Worm (Caenorhabditis elegans): ENCODE results near the gene H20E11.2.

Gene H20E11.2

ce11 chrIV:6809756-6810155 lies 17.8 kb upstream of the H20E11.2 start:
- peak; percentile 85 for TF ChIP-seq him-1 (tag; optimal IDR thresholded peaks at IDR 0.05)
- TF ChIP-seq W03F9.2 (tag; optimal IDR thresholded peaks at IDR 0.05) = no peak

ce11 chrIV:6811808-6812207 lies 15.8 kb upstream of the H20E11.2 start, which contains the start of gene ceh-48:
Gene ceh-48 (plus strand): TSS chrIV:6812108.
- no peak for TF ChIP-seq W03F9.2 (tag; optimal IDR thresholded peaks at IDR 0.05)
- no peak for TF ChIP-seq him-1 (tag; optimal IDR thresholded peaks at IDR 0.05)
- TF ChIP-seq dao-5 (tag; optimal IDR thresholded peaks at IDR 0.05) = no peak

- no peak for TF ChIP-seq dao-5 (tag; optimal IDR thresholded peaks at IDR 0.05)
- TF ChIP-seq W03F9.2 (tag; optimal IDR thresholded peaks at IDR 0.05) = no peak
- no peak for TF ChIP-seq him-1 (tag; optimal IDR thresholded peaks at IDR 0.05)
These were observed 10.0 kb upstream of the H20E11.2 start, which contains the start of gene C17H12.5 for ce11 chrIV:6817554-6817953. Gene C17H12.5 (minus strand): TSS chrIV:6817654.

- TF ChIP-seq dao-5 (tag; optimal IDR thresholded peaks at IDR 0.05) (no peak), him-1 (tag; optimal IDR thresholded peaks at IDR 0.05) (no peak), W03F9.2 (tag; optimal IDR thresholded peaks at IDR 0.05) (no peak)
These were observed 9.2 kb upstream of the H20E11.2 start, which contains the start of gene C17H12.8 for ce11 chrIV:6818369-6818768. Gene C17H12.8 (plus strand): TSS chrIV:6818703.

- no peak for TF ChIP-seq W03F9.2 (tag; optimal IDR thresholded peaks at IDR 0.05)
- TF ChIP-seq dao-5 (tag; optimal IDR thresholded peaks at IDR 0.05) = no peak
- TF ChIP-seq him-1 (tag; optimal IDR thresholded peaks at IDR 0.05) = no peak
These were observed 5.9 kb upstream of the H20E11.2 start for ce11 chrIV:6821709-6822108.

- no peak for TF ChIP-seq W03F9.2 (tag; optimal IDR thresholded peaks at IDR 0.05)
- no peak for TF ChIP-seq dao-5 (tag; optimal IDR thresholded peaks at IDR 0.05)
- no peak for TF ChIP-seq him-1 (tag; optimal IDR thresholded peaks at IDR 0.05)
These were observed 5.2 kb upstream of the H20E11.2 start, which contains the start of gene C17H12.6 for ce11 chrIV:6822406-6822805. Gene C17H12.6 (minus strand): TSS chrIV:6822506.

- no peak for TF ChIP-seq dao-5 (tag; optimal IDR thresholded peaks at IDR 0.05)
These were observed 3.0 kb upstream of the H20E11.2 start, which contains the start of gene H20E11.3 for ce11 chrIV:6824622-6825021. Gene H20E11.3 (plus strand): TSS chrIV:6824816.

- TF ChIP-seq him-1 (tag; optimal IDR thresholded peaks at IDR 0.05) (no peak), dao-5 (tag; optimal IDR thresholded peaks at IDR 0.05) (no peak), W03F9.2 (tag; optimal IDR thresholded peaks at IDR 0.05) (no peak)
These were observed 2.3 kb downstream of the H20E11.2 start, which contains the start of gene H20E11.1 for ce11 chrIV:6829902-6830301. Gene H20E11.1 (plus strand): TSS chrIV:6830145.

ce11 chrIV:6832194-6832593 lies 4.6 kb downstream of the H20E11.2 start:
- no peak for TF ChIP-seq dao-5 (tag; optimal IDR thresholded peaks at IDR 0.05)
- TF ChIP-seq him-1 (tag; optimal IDR thresholded peaks at IDR 0.05) = no peak
- no peak for TF ChIP-seq W03F9.2 (tag; optimal IDR thresholded peaks at IDR 0.05)

ce11 chrIV:6833617-6834016 lies 6.0 kb downstream of the H20E11.2 start:
- TF ChIP-seq dao-5 (tag; optimal IDR thresholded peaks at IDR 0.05) (no peak), him-1 (tag; optimal IDR thresholded peaks at IDR 0.05) (no peak), W03F9.2 (tag; optimal IDR thresholded peaks at IDR 0.05) (no peak)

ce11 chrIV:6834705-6835104 lies 7.1 kb downstream of the H20E11.2 start:
- no peak for TF ChIP-seq W03F9.2 (tag; optimal IDR thresholded peaks at IDR 0.05)
- TF ChIP-seq dao-5 (tag; optimal IDR thresholded peaks at IDR 0.05) = no peak
- TF ChIP-seq him-1 (tag; optimal IDR thresholded peaks at IDR 0.05) = no peak

ce11 chrIV:6836769-6837168 lies 9.2 kb downstream of the H20E11.2 start:
- TF ChIP-seq him-1 (tag; optimal IDR thresholded peaks at IDR 0.05) (no peak), dao-5 (tag; optimal IDR thresholded peaks at IDR 0.05) (no peak), W03F9.2 (tag; optimal IDR thresholded peaks at IDR 0.05) (no peak)

ce11 chrIV:6839091-6839522 lies 11.5 kb downstream of the H20E11.2 start:
- TF ChIP-seq dao-5 (tag; optimal IDR thresholded peaks at IDR 0.05) = no peak
- peak; percentile 66 for TF ChIP-seq W03F9.2 (tag; optimal IDR thresholded peaks at IDR 0.05)
- peak; percentile 63 for TF ChIP-seq him-1 (tag; optimal IDR thresholded peaks at IDR 0.05)

ce11 chrIV:6841562-6842282 lies 14.1 kb downstream of the H20E11.2 start:
- TF ChIP-seq dao-5 (tag; optimal IDR thresholded peaks at IDR 0.05) (no peak), W03F9.2 (tag; optimal IDR thresholded peaks at IDR 0.05) (no peak), him-1 (tag; optimal IDR thresholded peaks at IDR 0.05) (no peak)

Data from whole organism, L4/young adult.